Worm (Caenorhabditis elegans): ENCODE data around the gene srd-27.
"Not testable (repeated sequence)": the region's sequence is repeated elsewhere in the genome, so short reads cannot be mapped to it uniquely, and the experiment has no call there.

DNA sequence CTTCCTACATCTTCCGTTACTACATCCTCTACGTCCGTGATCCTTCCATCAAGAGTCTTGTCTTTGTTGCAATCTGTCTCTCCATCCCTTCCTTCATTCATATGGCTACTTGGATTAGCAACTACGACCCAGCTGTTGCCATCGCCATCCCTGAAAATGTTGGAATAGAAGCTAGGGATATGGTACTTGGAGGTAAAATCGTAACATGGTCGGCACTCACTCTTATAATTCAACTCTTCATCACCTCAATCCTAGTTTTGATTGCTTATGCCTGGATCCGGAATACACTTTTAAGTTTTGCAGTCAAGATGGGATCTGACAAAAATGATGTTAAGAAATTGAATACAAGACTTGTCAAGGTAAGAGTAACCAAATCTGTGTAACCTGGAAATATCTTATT, 569 bp downstream of the srd-27 start, which contains the start of gene T26E4.18:
- TF ChIP-seq ztf-11 (tag; optimal IDR thresholded peaks at IDR 0.05); ces-1 (GFP tag; optimal IDR thresholded peaks at IDR 0.05); drap-1 (GFP tag; optimal IDR thresholded peaks at IDR 0.05); pha-4 (tag; optimal IDR thresholded peaks at IDR 0.05); elt-3 (tag; optimal IDR thresholded peaks at IDR 0.05); mep-1 (tag; optimal IDR thresholded peaks at IDR 0.05); nhr-12 (tag; optimal IDR thresholded peaks at IDR 0.05); snpc-4 (tag; optimal IDR thresholded peaks at IDR 0.05); blmp-1 (tag; optimal IDR thresholded peaks at IDR 0.05); nhr-28 (tag; optimal IDR thresholded peaks at IDR 0.05); lin-13 (tag; optimal IDR thresholded peaks at IDR 0.05); unc-62 (GFP tag; optimal IDR thresholded peaks at IDR 0.05): not testable (repeated sequence)
